Worm (Caenorhabditis elegans): ENCODE measurements around the gene clec-86.

clec-86 gene

ce11 chrX:7151976-7152528, 12.4 kb downstream of the clec-86 start:
- TF ChIP-seq rpc-1 (optimal IDR thresholded peaks at IDR 0.05) (no peak), rpc-1 (tag; optimal IDR thresholded peaks at IDR 0.05) (no peak), nhr-179 (tag; optimal IDR thresholded peaks at IDR 0.05) (no peak), rcor-1 (GFP tag; IDR thresholded peaks at IDR 0.05) (no peak), ets-4 (GFP tag; optimal IDR thresholded peaks at IDR 0.05) (no peak), K12H6.12 (tag; optimal IDR thresholded peaks at IDR 0.05) (no peak), attf-6 (GFP tag; IDR thresholded peaks at IDR 0.05) (no peak), sptf-2 (GFP tag; optimal IDR thresholded peaks at IDR 0.05) (no peak), rec-8 (tag; optimal IDR thresholded peaks at IDR 0.05) (no peak), ztf-6 (GFP tag; IDR thresholded peaks at IDR 0.05) (no peak), tbx-9 (tag; optimal IDR thresholded peaks at IDR 0.05; ENCODE audit: borderline replicate concordance) (no peak), F57C9.4 (tag; optimal IDR thresholded peaks at IDR 0.05) (no peak), hmg-1.2 (GFP tag; IDR thresholded peaks at IDR 0.05) (no peak), gei-17 (GFP tag; optimal IDR thresholded peaks at IDR 0.05) (no peak), nfya-2 (GFP tag; IDR thresholded peaks at IDR 0.05) (no peak), K11D2.4 (GFP tag; IDR thresholded peaks at IDR 0.05) (no peak), zim-3 (tag; optimal IDR thresholded peaks at IDR 0.05) (no peak), F39B2.1 (GFP tag; IDR thresholded peaks at IDR 0.05) (no peak), dpff-1 (tag; optimal IDR thresholded peaks at IDR 0.05) (no peak)

ce11 chrX:7153460-7153859, 13.8 kb downstream of the clec-86 start:
- no peak for TF ChIP-seq ceh-79 (tag; optimal IDR thresholded peaks at IDR 0.05)

- TF ChIP-seq tbx-9 (tag; optimal IDR thresholded peaks at IDR 0.05; ENCODE audit: borderline replicate concordance) = no peak
Observed at ce11 chrX:7155879-7156278, 16.2 kb downstream of the clec-86 start, which contains the start of gene C54D1.7. Gene C54D1.7 (minus strand): TSS chrX:7156035.

- TF ChIP-seq madf-10 (tag; optimal IDR thresholded peaks at IDR 0.05) = no peak
- TF ChIP-seq gei-17 (GFP tag; optimal IDR thresholded peaks at IDR 0.05) = no peak
- no peak for TF ChIP-seq egl-18 (GFP tag; IDR thresholded peaks at IDR 0.05)
- TF ChIP-seq ceh-58 (GFP tag; IDR thresholded peaks at IDR 0.05) = no peak
- no peak for TF ChIP-seq nhr-90 (tag; optimal IDR thresholded peaks at IDR 0.05)
- no peak for TF ChIP-seq tbx-9 (tag; optimal IDR thresholded peaks at IDR 0.05; ENCODE audit: borderline replicate concordance)
- no peak for TF ChIP-seq nhr-80 (tag; optimal IDR thresholded peaks at IDR 0.05)
- TF ChIP-seq F33H1.4 (GFP tag; IDR thresholded peaks at IDR 0.05) = no peak
- no peak for TF ChIP-seq zfh-2 (GFP tag; conservative IDR thresholded peaks at IDR 0.05)
Observed at ce11 chrX:7157483-7157882, 17.8 kb downstream of the clec-86 start.

- no peak for TF ChIP-seq ceh-100 (GFP tag; IDR thresholded peaks at IDR 0.05)
- no peak for TF ChIP-seq B0035.1 (tag; optimal IDR thresholded peaks at IDR 0.05)
- TF ChIP-seq zim-3 (tag; optimal IDR thresholded peaks at IDR 0.05) = no peak
- TF ChIP-seq F22D6.2 (tag; optimal IDR thresholded peaks at IDR 0.05) = no peak
- TF ChIP-seq F49E8.2 (tag; optimal IDR thresholded peaks at IDR 0.05; ENCODE audit: insufficient read depth) = no peak
- TF ChIP-seq chd-7 (tag; optimal IDR thresholded peaks at IDR 0.05) = no peak
- no peak for TF ChIP-seq hmg-20 (GFP tag; IDR thresholded peaks at IDR 0.05)
- no peak for TF ChIP-seq ccch-3 (GFP tag; optimal IDR thresholded peaks at IDR 0.05)
- TF ChIP-seq ztf-6 (GFP tag; IDR thresholded peaks at IDR 0.05) = no peak
- no peak for TF ChIP-seq tbp1 (GFP tag; optimal IDR thresholded peaks at IDR 0.05)
- no peak for TF ChIP-seq attf-3 (GFP tag; conservative IDR thresholded peaks at IDR 0.05)
- TF ChIP-seq madf-3 (GFP tag; IDR thresholded peaks at IDR 0.05) = no peak
- TF ChIP-seq Y67H2A.10 (GFP tag; conservative IDR thresholded peaks at IDR 0.05) = no peak
- TF ChIP-seq lsy-27 (tag; optimal IDR thresholded peaks at IDR 0.05; ENCODE audit: borderline replicate concordance, insufficient read depth) = no peak
- TF ChIP-seq Y53G8AR.9 (GFP tag; conservative IDR thresholded peaks at IDR 0.05) = no peak
Observed at ce11 chrX:7158736-7159135, 19.1 kb downstream of the clec-86 start, which contains the start of gene pgp-10. Gene pgp-10 (plus strand): TSS chrX:7159036.

Measured in whole organism, young adult.